Worm (Caenorhabditis elegans) whole organism, mixed stage, embryonic: ENCODE data around the gene twk-26.
A peak's percentile ranks its signal among the peaks of the same experiment; 100 is the strongest.

Experiments used
- M03D4.4 ChIP-seq: sonication (generic microtip); optimal IDR thresholded peaks from 2 replicates; lab custom pipeline; 2017; ENCODE audit warnings: mild to moderate bottlenecking, missing genetic modification characterization, missing compliant biosample characterization
- blmp-1 ChIP-seq: fragments of 150-350 bp; optimal IDR thresholded peaks from 2 replicates; lab custom pipeline; 2014; ENCODE audit warnings: missing biosample characterization, missing genetic modification characterization
- ceh-39 ChIP-seq: fragments of 150-350 bp; optimal IDR thresholded peaks from 2 replicates; lab custom pipeline; 2014; ENCODE audit warnings: missing biosample characterization, missing genetic modification characterization
- ceh-43 ChIP-seq: fragments of 200-800 bp; sonication (Bioruptor generic); optimal IDR thresholded peaks from 2 replicates; lab custom pipeline; 2018; ENCODE audit warnings: mild to moderate bottlenecking, missing genetic modification characterization, moderate library complexity, missing compliant biosample characterization
- ceh-83 ChIP-seq: fragments of 200-800 bp; sonication (Bioruptor generic); optimal IDR thresholded peaks from 2 replicates; lab custom pipeline; 2018; ENCODE audit warnings: mild to moderate bottlenecking, missing genetic modification characterization, missing compliant biosample characterization
- ces-1 ChIP-seq: fragments of 150-350 bp; optimal IDR thresholded peaks from 2 replicates; lab custom pipeline; 2014; ENCODE audit warnings: missing biosample characterization, missing genetic modification reagents, missing genetic modification characterization
- cnd-1 ChIP-seq: fragments of 200-800 bp; sonication (Bioruptor generic); optimal IDR thresholded peaks from 2 replicates; lab custom pipeline; 2018; ENCODE audit warnings: mild to moderate bottlenecking, missing genetic modification characterization, missing compliant biosample characterization
- drap-1 ChIP-seq: fragments of 200-800 bp; sonication (Bioruptor generic); optimal IDR thresholded peaks from 3 replicates; lab custom pipeline; 2018; ENCODE audit warnings: mild to moderate bottlenecking, missing genetic modification characterization, missing compliant biosample characterization
- elt-1 ChIP-seq: sonication (generic microtip); optimal IDR thresholded peaks from 2 replicates; lab custom pipeline; 2017; ENCODE audit warnings: missing genetic modification characterization, mild to moderate bottlenecking, missing compliant biosample characterization, antibody characterized with exemption, moderate library complexity, borderline replicate concordance; ENCODE audit not compliant: insufficient read depth
- elt-3 ChIP-seq: fragments of 150-350 bp; optimal IDR thresholded peaks from 2 replicates; lab custom pipeline; 2014; ENCODE audit warnings: missing biosample characterization, missing genetic modification characterization
- flh-1 ChIP-seq: fragments of 200-800 bp; sonication (Bioruptor generic); optimal IDR thresholded peaks from 2 replicates; lab custom pipeline; 2018; ENCODE audit warnings: mild to moderate bottlenecking, missing genetic modification characterization, moderate library complexity, missing compliant biosample characterization
- ham-2 ChIP-seq: fragments of 200-800 bp; sonication (Bioruptor generic); optimal IDR thresholded peaks from 2 replicates; lab custom pipeline; 2018; ENCODE audit warnings: mild to moderate bottlenecking, missing genetic modification characterization, missing compliant biosample characterization
- hlh-1 ChIP-seq: fragments of 150-350 bp; optimal IDR thresholded peaks from 2 replicates; lab custom pipeline; 2014; ENCODE audit warnings: missing biosample characterization, missing genetic modification reagents, missing genetic modification characterization
- lin-13 ChIP-seq: fragments of 150-350 bp; optimal IDR thresholded peaks from 2 replicates; lab custom pipeline; 2014; ENCODE audit warnings: missing biosample characterization, missing genetic modification characterization
- lin-32 ChIP-seq: fragments of 200-800 bp; sonication (Bioruptor generic); optimal IDR thresholded peaks from 2 replicates; lab custom pipeline; 2018; ENCODE audit warnings: mild to moderate bottlenecking, missing genetic modification characterization, missing compliant biosample characterization
- mab-5 ChIP-seq: fragments of 150-350 bp; optimal IDR thresholded peaks from 2 replicates; lab custom pipeline; 2014; ENCODE audit warnings: missing biosample characterization, missing genetic modification characterization
- mep-1 ChIP-seq: fragments of 150-350 bp; optimal IDR thresholded peaks from 2 replicates; lab custom pipeline; 2017; ENCODE audit warnings: missing biosample characterization, missing genetic modification reagents, missing genetic modification characterization, inconsistent platforms
- mls-2 ChIP-seq: sonication (generic microtip); optimal IDR thresholded peaks from 2 replicates; lab custom pipeline; 2016; ENCODE audit warnings: mild to moderate bottlenecking, missing genetic modification characterization, moderate library complexity, missing compliant biosample characterization
- nhr-12 ChIP-seq: fragments of 150-350 bp; optimal IDR thresholded peaks from 2 replicates; lab custom pipeline; 2014; ENCODE audit warnings: missing biosample characterization, missing genetic modification characterization
- nhr-2 ChIP-seq: fragments of 150-350 bp; optimal IDR thresholded peaks from 2 replicates; lab custom pipeline; 2014; ENCODE audit warnings: missing biosample characterization, missing genetic modification characterization
- nhr-237 ChIP-seq: fragments of 150-350 bp; optimal IDR thresholded peaks from 2 replicates; lab custom pipeline; 2014; ENCODE audit warnings: missing biosample characterization, missing genetic modification characterization
- nhr-28 ChIP-seq: fragments of 150-350 bp; optimal IDR thresholded peaks from 2 replicates; lab custom pipeline; 2014; ENCODE audit warnings: missing biosample characterization, missing genetic modification characterization
- nhr-76 ChIP-seq: sonication (generic microtip); optimal IDR thresholded peaks from 2 replicates; lab custom pipeline; 2017; ENCODE audit warnings: missing biosample characterization, missing genetic modification characterization
- pha-4 ChIP-seq: fragments of 150-350 bp; optimal IDR thresholded peaks from 2 replicates; lab custom pipeline; 2018; ENCODE audit warnings: missing biosample characterization, missing genetic modification reagents, missing genetic modification characterization
- sem-2 ChIP-seq: fragments of 200-800 bp; sonication (Bioruptor generic); optimal IDR thresholded peaks from 2 replicates; lab custom pipeline; 2018; ENCODE audit warnings: mild to moderate bottlenecking, missing genetic modification characterization, missing compliant biosample characterization
- snpc-4 ChIP-seq: fragments of 150-350 bp; optimal IDR thresholded peaks from 2 replicates; lab custom pipeline; 2014; ENCODE audit warnings: missing biosample characterization, missing genetic modification characterization
- sptf-1 ChIP-seq: sonication (generic microtip); optimal IDR thresholded peaks from 2 replicates; lab custom pipeline; 2017; ENCODE audit warnings: mild to moderate bottlenecking, missing genetic modification characterization, moderate library complexity, missing compliant biosample characterization
- tbx-8 ChIP-seq: fragments of 200-800 bp; sonication (Bioruptor generic); optimal IDR thresholded peaks from 2 replicates; lab custom pipeline; 2018; ENCODE audit warnings: mild to moderate bottlenecking, missing genetic modification characterization, moderate library complexity, missing compliant biosample characterization
- unc-39 ChIP-seq: fragments of 150-350 bp; optimal IDR thresholded peaks from 2 replicates; lab custom pipeline; 2014; ENCODE audit warnings: missing biosample characterization, missing genetic modification characterization
- unc-62 ChIP-seq: fragments of 150-350 bp; optimal IDR thresholded peaks from 2 replicates; lab custom pipeline; 2014; ENCODE audit warnings: missing biosample characterization, missing genetic modification reagents, missing genetic modification characterization
- zip-8 ChIP-seq: fragments of 150-350 bp; optimal IDR thresholded peaks from 2 replicates; lab custom pipeline; 2014; ENCODE audit warnings: missing biosample characterization, missing genetic modification characterization
- ztf-11 ChIP-seq: fragments of 150-350 bp; optimal IDR thresholded peaks from 2 replicates; lab custom pipeline; 2014; ENCODE audit warnings: missing biosample characterization, missing genetic modification characterization

Gene twk-26

ce11 chrX:3022330-3023088 is 32.1 kb downstream of the twk-26 start:
- TF ChIP-seq elt-1 (tag; lab: Kevin White, UChicago) (no peak), lin-32 (GFP tag; lab: Kevin White, UChicago) (no peak), ces-1 (GFP tag; lab: Kevin White, UChicago) (peak; percentile 47), nhr-237 (tag; lab: Kevin White, UChicago) (no peak), sptf-1 (tag; lab: Kevin White, UChicago) (no peak)
- TF ChIP-seq, all 35 proteins: peak for 1

ce11 chrX:3021466-3021865 is 33.2 kb downstream of the twk-26 start:
- no peak for TF ChIP-seq mab-5 (tag; lab: Kevin White, UChicago)
- TF ChIP-seq blmp-1 = no peak
- no peak for TF ChIP-seq mep-1 (tag; lab: Kevin White, UChicago)
- peak; percentile 3 for TF ChIP-seq hlh-1 (tag; lab: Kevin White, UChicago)
- no peak for TF ChIP-seq nhr-12 (tag; lab: Kevin White, UChicago)
- TF ChIP-seq, all 35 proteins: peak for 1

- TF ChIP-seq mls-2 (tag; lab: Kevin White, UChicago) = no peak
- no peak for TF ChIP-seq nhr-76
- no peak for TF ChIP-seq nhr-12 (tag; lab: Kevin White, UChicago)
- TF ChIP-seq drap-1 (GFP tag; lab: Kevin White, UChicago) = no peak
- TF ChIP-seq lin-32 (GFP tag; lab: Kevin White, UChicago) = no peak
- no peak for TF ChIP-seq zip-8 (tag; lab: Kevin White, UChicago)
- TF ChIP-seq flh-1 (GFP tag; lab: Kevin White, UChicago) = no peak
- TF ChIP-seq mab-5 (tag; lab: Kevin White, UChicago) = no peak
- TF ChIP-seq nhr-2 (tag; lab: Kevin White, UChicago) = no peak
Measured at ce11 chrX:3019996-3020395, 34.6 kb downstream of the twk-26 start.

ce11 chrX:3018505-3018996 is 36.1 kb downstream of the twk-26 start, which contains the start of gene flp-18:
Gene flp-18 (minus strand): TSS chrX:3018555.
- TF ChIP-seq M03D4.4 (tag; lab: Kevin White, UChicago) (no peak), elt-3 (no peak), blmp-1 (no peak), lin-32 (GFP tag; lab: Kevin White, UChicago) (no peak), pha-4 (tag; lab: Kevin White, UChicago) (no peak), ceh-43 (GFP tag; lab: Kevin White, UChicago) (no peak), lin-13 (no peak), mls-2 (tag; lab: Kevin White, UChicago) (no peak), ztf-11 (no peak), elt-1 (tag; lab: Kevin White, UChicago) (no peak), nhr-2 (tag; lab: Kevin White, UChicago) (no peak), zip-8 (tag; lab: Kevin White, UChicago) (no peak), nhr-12 (tag; lab: Kevin White, UChicago) (no peak), unc-39 (tag; lab: Kevin White, UChicago) (no peak), snpc-4 (tag; lab: Kevin White, UChicago) (no peak), nhr-76 (no peak), unc-62 (GFP tag; lab: Kevin White, UChicago) (no peak)

- TF ChIP-seq mls-2 (tag; lab: Kevin White, UChicago) = no peak
- no peak for TF ChIP-seq lin-13
- TF ChIP-seq ceh-43 (GFP tag; lab: Kevin White, UChicago) = no peak
- TF ChIP-seq blmp-1 = no peak
- TF ChIP-seq nhr-237 (tag; lab: Kevin White, UChicago) = no peak
- TF ChIP-seq nhr-12 (tag; lab: Kevin White, UChicago) = no peak
- no peak for TF ChIP-seq nhr-28 (tag; lab: Kevin White, UChicago)
- no peak for TF ChIP-seq ceh-83 (GFP tag; lab: Kevin White, UChicago)
- TF ChIP-seq hlh-1 (tag; lab: Kevin White, UChicago) = no peak
- no peak for TF ChIP-seq lin-32 (GFP tag; lab: Kevin White, UChicago)
- no peak for TF ChIP-seq snpc-4 (tag; lab: Kevin White, UChicago)
Measured at ce11 chrX:3009190-3009589, 45.4 kb downstream of the twk-26 start, which contains the start of gene Y48D7A.1. Gene Y48D7A.1 (plus strand): TSS chrX:3009490.

- TF ChIP-seq nhr-12 (tag; lab: Kevin White, UChicago) (no peak), snpc-4 (tag; lab: Kevin White, UChicago) (no peak), ceh-83 (GFP tag; lab: Kevin White, UChicago) (no peak), nhr-2 (tag; lab: Kevin White, UChicago) (no peak), mls-2 (tag; lab: Kevin White, UChicago) (no peak), sem-2 (no peak), zip-8 (tag; lab: Kevin White, UChicago) (no peak), M03D4.4 (tag; lab: Kevin White, UChicago) (no peak), ceh-39 (tag; lab: Kevin White, UChicago) (no peak), nhr-237 (tag; lab: Kevin White, UChicago) (no peak), nhr-76 (no peak), drap-1 (GFP tag; lab: Kevin White, UChicago) (no peak), pha-4 (tag; lab: Kevin White, UChicago) (no peak), nhr-28 (tag; lab: Kevin White, UChicago) (no peak), tbx-8 (GFP tag; lab: Kevin White, UChicago) (no peak), ham-2 (GFP tag; lab: Kevin White, UChicago) (no peak), cnd-1 (tag; lab: Kevin White, UChicago) (no peak), flh-1 (GFP tag; lab: Kevin White, UChicago) (no peak), blmp-1 (no peak), hlh-1 (tag; lab: Kevin White, UChicago) (no peak)
- TF ChIP-seq, all 35 proteins: peak for 0
Measured at ce11 chrX:3003703-3004102, 50.9 kb downstream of the twk-26 start, which contains the start of gene Y41G9A.6. Gene Y41G9A.6 (minus strand): TSS chrX:3003803.
